Worm (Caenorhabditis elegans): ENCODE results near the gene T06E8.8.

The T06E8.8 gene

ce11 chrV:10031384-10032171, 12.0 kb upstream of the T06E8.8 start:
- TF ChIP-seq F49E8.2 (tag; optimal IDR thresholded peaks at IDR 0.05; ENCODE audit: borderline replicate concordance) (peak; percentile 16), ZK337.2 (GFP tag; IDR thresholded peaks at IDR 0.05) (no peak), madf-5 (GFP tag; IDR thresholded peaks at IDR 0.05) (no peak), hlh-11 (tag; optimal IDR thresholded peaks at IDR 0.05) (peak; percentile 54), nhr-42 (GFP tag; IDR thresholded peaks at IDR 0.05) (no peak), lsy-2 (tag; optimal IDR thresholded peaks at IDR 0.05) (peak in 1 of 2 experiments; percentile 48), pqm-1 (tag; optimal IDR thresholded peaks at IDR 0.05) (peak; percentile 55), ZK546.5 (tag; optimal IDR thresholded peaks at IDR 0.05) (no peak), arid-1 (GFP tag; conservative IDR thresholded peaks at IDR 0.05) (no peak), dve-1 (tag; optimal IDR thresholded peaks at IDR 0.05; ENCODE audit: insufficient read depth) (peak; percentile 43), hlh-30 (tag; optimal IDR thresholded peaks at IDR 0.05; ENCODE audit: insufficient read depth) (peak; percentile 50), daf-12 (tag; optimal IDR thresholded peaks at IDR 0.05) (no peak), mxl-2 (GFP tag; conservative IDR thresholded peaks at IDR 0.05) (no peak), nhr-41 (GFP tag; IDR thresholded peaks at IDR 0.05) (no peak), nhr-28 (tag; optimal IDR thresholded peaks at IDR 0.05) (peak; percentile 81), dmd-6 (GFP tag; IDR thresholded peaks at IDR 0.05) (peak; percentile 82), saeg-2 (GFP tag; IDR thresholded peaks at IDR 0.05) (no peak), mdl-1 (tag; optimal IDR thresholded peaks at IDR 0.05) (peak in 1 of 2 experiments; percentile 47), snpc-1.2 (GFP tag; IDR thresholded peaks at IDR 0.05) (no peak), Y75B8A.6 (GFP tag; IDR thresholded peaks at IDR 0.05) (no peak), lin-1 (GFP tag; IDR thresholded peaks at IDR 0.05) (0 out of 2 replicates have a peak, but pooled peaks have one; percentile 45), jun-1 (tag; optimal IDR thresholded peaks at IDR 0.05) (no peak), ceh-62 (tag; optimal IDR thresholded peaks at IDR 0.05) (no peak), zfp-2 (tag; optimal IDR thresholded peaks at IDR 0.05) (no peak), tra-1 (GFP tag; IDR thresholded peaks at IDR 0.05) (0 out of 2 replicates have a peak, but pooled peaks have one; percentile 32), aly-2 (tag; optimal IDR thresholded peaks at IDR 0.05) (no peak), ctbp-1 (GFP tag; IDR thresholded peaks at IDR 0.05) (no peak), ceh-32 (tag; optimal IDR thresholded peaks at IDR 0.05; ENCODE audit: poor library complexity) (no peak), mep-1 (tag; optimal IDR thresholded peaks at IDR 0.05) (peak; percentile 24), nhr-48 (tag; optimal IDR thresholded peaks at IDR 0.05) (peak; percentile 8), mxl-3 (GFP tag; optimal IDR thresholded peaks at IDR 0.05) (peak; percentile 73), nhr-102 (tag; optimal IDR thresholded peaks at IDR 0.05) (peak; percentile 31), lin-29 (GFP tag; IDR thresholded peaks at IDR 0.05) (0 out of 2 replicates have a peak, but pooled peaks have one; percentile 13), nhr-25 (tag; optimal IDR thresholded peaks at IDR 0.05; ENCODE audit: borderline replicate concordance, insufficient read depth) (no peak), ama-1 (optimal IDR thresholded peaks at IDR 0.05) (no peak), daf-19 (GFP tag; conservative IDR thresholded peaks at IDR 0.05) (no peak), dpl-1 (GFP tag; optimal IDR thresholded peaks at IDR 0.05) (peak; percentile 88), fkh-10 (GFP tag; optimal IDR thresholded peaks at IDR 0.05) (no peak), mes-2 (tag; optimal IDR thresholded peaks at IDR 0.05; ENCODE audit: poor library complexity, severe bottlenecking) (peak; percentile 87), snpc-4 (tag; optimal IDR thresholded peaks at IDR 0.05) (no peak)

Data from whole organism, L4 larva.